Worm (Caenorhabditis elegans): ENCODE data around the gene mpst-2.

ce11 chrV:14855626-14856025 is 37.6 kb downstream of the mpst-2 start:
- TF ChIP-seq ref-1 (GFP tag; conservative IDR thresholded peaks at IDR 0.05), result peak; percentile 80
- TF ChIP-seq flt-1 (GFP tag; IDR thresholded peaks at IDR 0.05), result no peak; the same call in none of the 2 replicates
- peak; percentile 46; the same call in 1 of the 2 replicates for TF ChIP-seq klf-2 (GFP tag; conservative IDR thresholded peaks at IDR 0.05)
